Worm (Caenorhabditis elegans): Measurements from ENCODE around the gene air-1.

air-1 gene

DNA sequence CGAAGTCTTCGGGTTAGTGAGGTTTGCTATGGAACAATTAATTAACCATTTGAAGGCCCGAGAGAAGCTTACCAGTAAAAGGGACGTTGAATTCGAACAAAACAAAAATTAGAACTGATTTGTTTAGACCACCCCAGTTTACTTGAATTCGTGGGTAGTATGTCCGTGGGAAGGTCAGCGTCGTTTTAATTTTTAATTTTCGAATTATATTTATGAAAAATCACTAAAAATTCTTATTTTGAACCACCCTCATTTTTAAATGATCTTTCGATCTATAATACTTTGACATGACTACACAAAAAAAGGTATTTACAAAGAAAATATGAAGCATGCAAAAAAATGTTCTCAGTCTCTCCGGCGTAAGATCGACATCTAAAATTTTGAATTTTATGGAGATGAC is 24.2 kb downstream of the air-1 start, which contains the start of gene C16D9.5:
Gene C16D9.5, minus strand, starts transcription at position 101 of the 400 bp plus-strand sequence.
- TF ChIP-seq tbx-2 (tag; optimal IDR thresholded peaks at IDR 0.05) (no peak), hlh-6 (tag; optimal IDR thresholded peaks at IDR 0.05) (no peak), ztf-16 (tag; optimal IDR thresholded peaks at IDR 0.05) (no peak), npax-4 (tag; optimal IDR thresholded peaks at IDR 0.05) (no peak), nfya-1 (tag; optimal IDR thresholded peaks at IDR 0.05) (no peak), ceh-19 (GFP tag; optimal IDR thresholded peaks at IDR 0.05) (no peak), pqm-1 (tag; optimal IDR thresholded peaks at IDR 0.05) (no peak), zip-5 (tag; optimal IDR thresholded peaks at IDR 0.05) (no peak), odd-2 (tag; optimal IDR thresholded peaks at IDR 0.05) (no peak), madf-2 (tag; optimal IDR thresholded peaks at IDR 0.05) (no peak), che-1 (tag; optimal IDR thresholded peaks at IDR 0.05) (no peak), ceh-48 (tag; optimal IDR thresholded peaks at IDR 0.05) (no peak)

DNA sequence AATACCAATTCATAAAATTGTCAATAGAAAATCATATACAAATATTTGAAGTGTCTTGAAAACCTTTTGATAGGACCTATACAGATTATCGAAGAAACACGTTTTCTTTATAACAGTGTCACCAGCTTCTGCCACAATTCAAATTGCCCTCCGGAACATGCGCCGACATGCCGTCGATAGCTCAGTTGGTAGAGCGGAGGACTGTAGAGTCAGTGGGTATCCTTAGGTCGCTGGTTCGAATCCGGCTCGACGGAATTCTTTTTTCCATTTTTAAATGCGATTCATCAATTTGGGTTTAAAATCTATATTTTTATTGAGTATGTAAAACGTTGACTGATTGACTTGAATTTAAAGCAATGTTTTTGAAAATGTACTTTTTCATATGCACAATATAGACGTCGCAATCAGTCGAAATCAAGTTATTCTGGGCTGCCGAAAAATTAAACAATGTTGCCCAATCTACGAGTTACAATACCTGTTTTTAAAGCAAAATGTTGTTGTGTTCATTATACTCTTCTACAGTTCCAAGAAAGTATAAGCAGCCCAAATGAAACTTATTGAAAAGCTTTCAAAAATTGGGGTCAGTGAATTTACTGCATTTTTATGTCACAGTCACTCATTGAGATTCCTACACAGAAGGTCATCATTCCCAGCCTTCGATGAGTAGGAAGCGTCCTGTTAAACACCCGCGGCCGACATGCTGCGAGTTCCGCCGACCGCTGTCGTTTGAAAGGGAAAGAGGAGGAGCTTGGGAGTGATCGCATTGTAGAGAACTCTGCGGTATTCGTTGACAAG is 26.2 kb downstream of the air-1 start:
- TF ChIP-seq ama-1 (optimal IDR thresholded peaks at IDR 0.05) (peak; percentile 74), pat-9 (tag; optimal IDR thresholded peaks at IDR 0.05) (no peak), dmd-4 (tag; optimal IDR thresholded peaks at IDR 0.05; ENCODE audit: borderline replicate concordance) (no peak), elt-2 (tag; optimal IDR thresholded peaks at IDR 0.05) (peak; percentile 32), fkh-6 (tag; optimal IDR thresholded peaks at IDR 0.05) (peak; percentile 2), syd-9 (tag; optimal IDR thresholded peaks at IDR 0.05) (no peak)

DNA sequence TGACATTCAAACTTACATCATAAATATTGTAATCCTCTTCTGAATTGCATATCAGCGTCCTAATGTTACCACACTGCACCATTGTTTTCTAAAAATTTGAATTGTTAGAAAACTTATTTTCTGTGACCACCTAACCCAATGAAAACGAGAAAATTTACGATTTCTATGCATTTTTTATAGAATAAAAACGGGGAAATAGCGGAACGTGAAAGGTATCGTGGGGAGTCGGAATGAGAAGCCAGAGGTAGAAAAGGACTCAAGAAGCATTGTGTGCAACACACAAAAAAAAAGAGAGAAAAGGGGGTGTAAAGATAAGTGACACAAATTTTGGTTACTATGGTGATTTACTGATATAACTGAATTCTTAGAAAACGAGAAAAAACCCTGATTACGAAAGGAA is 28.9 kb downstream of the air-1 start, which contains the start of gene C16D9.6:
Gene C16D9.6, minus strand, starts transcription at position 101 of the 400 bp plus-strand sequence.
- TF ChIP-seq ttx-3 (tag; optimal IDR thresholded peaks at IDR 0.05): no peak
- no peak for TF ChIP-seq fax-1 (tag; optimal IDR thresholded peaks at IDR 0.05)
- TF ChIP-seq nhr-232 (tag; optimal IDR thresholded peaks at IDR 0.05): no peak
- no peak for TF ChIP-seq fkh-6 (tag; optimal IDR thresholded peaks at IDR 0.05)
- no peak for TF ChIP-seq odd-2 (tag; optimal IDR thresholded peaks at IDR 0.05)
- TF ChIP-seq ceh-6 (GFP tag; optimal IDR thresholded peaks at IDR 0.05): no peak

DNA sequence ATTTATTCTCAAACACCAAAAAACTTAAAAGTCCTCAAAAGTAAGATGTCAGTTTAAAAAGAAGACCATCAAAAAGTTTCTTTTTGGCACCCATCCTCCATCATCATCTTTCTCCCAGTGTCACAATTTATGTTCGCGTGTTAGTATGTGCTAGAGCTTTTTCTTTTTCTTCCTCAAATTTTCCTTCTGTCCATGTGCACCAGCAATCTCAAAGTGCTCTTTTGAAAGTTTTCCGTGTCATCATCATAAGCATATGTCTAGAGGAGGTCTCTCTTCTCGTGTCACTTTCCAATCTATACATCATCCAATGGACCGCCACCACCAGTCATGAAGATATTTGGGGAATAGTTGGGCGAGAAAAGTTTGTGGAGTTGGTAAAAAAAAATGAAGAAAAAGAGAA is 29.8 kb downstream of the air-1 start:
- TF ChIP-seq ref-2 (tag; optimal IDR thresholded peaks at IDR 0.05): no peak
- TF ChIP-seq ceh-34 (tag; optimal IDR thresholded peaks at IDR 0.05): no peak
- TF ChIP-seq gmeb-2 (tag; optimal IDR thresholded peaks at IDR 0.05): no peak
- no peak for TF ChIP-seq ceh-19 (GFP tag; optimal IDR thresholded peaks at IDR 0.05)
- TF ChIP-seq elt-4 (tag; optimal IDR thresholded peaks at IDR 0.05): no peak
- no peak for TF ChIP-seq nhr-232 (tag; optimal IDR thresholded peaks at IDR 0.05)
- TF ChIP-seq ztf-16 (tag; optimal IDR thresholded peaks at IDR 0.05): no peak
- TF ChIP-seq ttx-3 (tag; optimal IDR thresholded peaks at IDR 0.05): no peak
- TF ChIP-seq pag-3 (tag; optimal IDR thresholded peaks at IDR 0.05; ENCODE audit: borderline replicate concordance): no peak
- TF ChIP-seq C38D4.7 (GFP tag; optimal IDR thresholded peaks at IDR 0.05): no peak
- no peak for TF ChIP-seq pros-1 (tag; optimal IDR thresholded peaks at IDR 0.05)
- no peak for TF ChIP-seq F13H6.1 (tag; optimal IDR thresholded peaks at IDR 0.05)
- TF ChIP-seq pax-1 (tag; optimal IDR thresholded peaks at IDR 0.05): no peak
- TF ChIP-seq Y22D7AL.16 (tag; optimal IDR thresholded peaks at IDR 0.05): no peak
- TF ChIP-seq unc-86 (tag; optimal IDR thresholded peaks at IDR 0.05): no peak
- no peak for TF ChIP-seq mec-3 (tag; optimal IDR thresholded peaks at IDR 0.05; ENCODE audit: borderline replicate concordance)
- no peak for TF ChIP-seq ahr-1 (tag; optimal IDR thresholded peaks at IDR 0.05)
- TF ChIP-seq ceh-2 (tag; optimal IDR thresholded peaks at IDR 0.05): no peak
- TF ChIP-seq pha-4 (tag; optimal IDR thresholded peaks at IDR 0.05): no peak
- TF ChIP-seq ceh-22 (tag; optimal IDR thresholded peaks at IDR 0.05): no peak
